Fruit fly (Drosophila melanogaster) ovary, adult (tissue): ENCODE results near the gene Ucp4A.

Experiments used
- CG17801 ChIP-seq: fragments of 200-800 bp; optimal IDR thresholded peaks from 2 replicates; lab custom pipeline; 2019; ENCODE audit warnings: missing biosample characterization, mild to moderate bottlenecking, missing genetic modification characterization, moderate library complexity; ENCODE audit not compliant: partially characterized antibody

Ucp4A gene

DNA sequence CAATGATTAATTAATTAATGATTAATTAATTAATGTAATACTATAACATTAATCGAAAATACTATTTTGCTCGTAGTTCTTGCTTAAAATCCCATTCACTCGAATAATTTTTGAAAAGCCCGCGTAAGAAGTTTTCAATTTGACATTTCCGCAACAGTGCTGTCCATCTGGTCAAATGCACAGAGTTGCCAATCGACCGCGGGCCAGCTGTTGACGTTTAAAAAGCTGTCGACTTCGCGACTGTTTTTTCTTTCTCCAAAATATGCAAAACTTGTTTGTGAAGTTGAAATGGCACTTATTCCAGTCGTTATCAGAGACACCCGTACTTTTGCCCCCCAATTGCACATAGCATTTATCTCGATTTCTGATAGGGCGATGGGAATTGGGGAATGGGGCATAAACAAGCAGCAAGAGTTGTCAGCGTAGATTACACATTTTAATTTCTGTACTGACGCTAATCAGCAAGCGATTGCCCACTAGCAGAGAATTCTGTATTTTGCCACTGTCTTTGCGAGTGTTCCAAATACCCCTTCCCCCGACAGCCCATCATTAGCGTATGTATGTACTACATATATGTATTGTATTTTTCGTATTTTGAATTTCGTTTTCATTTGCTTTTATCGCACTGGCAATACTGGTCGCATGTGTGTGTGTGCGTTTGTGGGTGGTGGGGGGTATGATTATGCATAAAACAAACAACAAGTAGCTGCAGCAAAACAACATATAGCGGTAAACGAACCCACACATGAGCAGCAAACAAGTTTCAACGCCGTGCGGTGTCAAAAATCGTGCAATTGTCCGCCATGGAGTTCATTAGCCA lies 11.9 kb downstream of the Ucp4A start, which contains the start of gene Srx:
Gene Srx (plus strand): TSS at position 517 of the 820 bp plus-strand sequence.
- peak; percentile 65 for TF ChIP-seq CG17801 (GFP tag; lab: Kevin White, UChicago)

DNA sequence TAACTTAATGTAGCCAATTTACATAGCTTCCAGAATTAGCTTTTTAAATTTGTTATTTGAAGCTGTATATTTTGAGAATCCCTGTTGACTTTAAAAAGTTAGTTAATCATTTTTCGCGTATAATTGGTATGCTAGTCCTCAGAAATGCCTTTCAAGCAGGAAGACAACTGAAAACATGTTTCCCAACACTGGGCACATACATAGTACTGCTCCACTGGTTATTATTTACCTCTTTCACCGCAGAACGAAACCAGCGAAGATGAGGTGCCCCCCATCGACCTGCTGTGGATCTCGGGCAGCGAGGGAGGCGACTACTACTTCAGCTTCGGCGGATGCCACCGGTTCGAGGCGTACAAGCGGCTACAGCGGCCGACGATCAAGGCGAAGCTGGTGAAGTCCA lies 13.1 kb downstream of the Ucp4A start:
- no peak for TF ChIP-seq CG17801 (GFP tag; lab: Kevin White, UChicago)

DNA sequence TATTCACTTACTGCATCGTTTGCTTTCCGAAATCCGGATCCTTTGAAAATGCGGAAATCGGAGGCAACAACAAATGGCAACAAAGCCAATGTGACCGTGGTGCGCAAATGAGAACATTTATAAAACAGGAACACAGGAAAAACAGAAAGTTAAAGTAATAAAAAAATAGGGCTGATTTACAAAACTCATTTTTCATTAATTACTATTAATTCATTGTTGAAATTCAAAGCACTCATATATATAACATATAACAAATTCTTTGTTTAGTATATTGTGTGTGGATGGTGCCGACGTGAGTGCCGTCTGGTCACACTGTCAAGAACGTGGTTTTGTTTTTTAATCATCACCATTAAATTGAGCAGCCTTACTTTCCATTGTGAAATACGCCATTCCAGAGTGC lies 16.0 kb downstream of the Ucp4A start, which contains the start of the genes Arp8 and CG6769:
Gene Arp8 (minus strand): TSS at position 90 of the 400 bp plus-strand sequence.
Gene CG6769 (plus strand): TSS at position 292 of the 400 bp plus-strand sequence.
- TF ChIP-seq CG17801 (GFP tag; lab: Kevin White, UChicago), result peak; percentile 54

DNA sequence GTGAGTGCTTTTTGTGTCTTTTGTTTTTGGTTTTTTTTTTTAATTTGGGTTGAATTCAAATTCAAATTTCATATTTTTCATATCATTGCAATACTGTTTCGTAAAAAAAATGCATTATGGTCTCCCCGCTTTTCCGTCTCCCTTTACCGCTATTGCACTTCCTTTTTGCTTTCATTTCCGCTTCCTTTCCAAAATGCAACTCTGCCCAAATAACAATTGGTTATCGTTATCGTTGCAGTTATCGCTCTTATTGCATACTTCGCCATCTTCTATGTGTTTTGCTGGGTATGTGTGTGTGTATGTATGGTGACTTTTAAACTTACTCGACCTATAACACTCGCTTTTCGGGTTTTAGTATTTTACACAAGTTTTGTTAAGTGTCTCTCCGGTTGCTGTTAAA lies 20.4 kb downstream of the Ucp4A start:
- no peak for TF ChIP-seq CG17801 (GFP tag; lab: Kevin White, UChicago)

DNA sequence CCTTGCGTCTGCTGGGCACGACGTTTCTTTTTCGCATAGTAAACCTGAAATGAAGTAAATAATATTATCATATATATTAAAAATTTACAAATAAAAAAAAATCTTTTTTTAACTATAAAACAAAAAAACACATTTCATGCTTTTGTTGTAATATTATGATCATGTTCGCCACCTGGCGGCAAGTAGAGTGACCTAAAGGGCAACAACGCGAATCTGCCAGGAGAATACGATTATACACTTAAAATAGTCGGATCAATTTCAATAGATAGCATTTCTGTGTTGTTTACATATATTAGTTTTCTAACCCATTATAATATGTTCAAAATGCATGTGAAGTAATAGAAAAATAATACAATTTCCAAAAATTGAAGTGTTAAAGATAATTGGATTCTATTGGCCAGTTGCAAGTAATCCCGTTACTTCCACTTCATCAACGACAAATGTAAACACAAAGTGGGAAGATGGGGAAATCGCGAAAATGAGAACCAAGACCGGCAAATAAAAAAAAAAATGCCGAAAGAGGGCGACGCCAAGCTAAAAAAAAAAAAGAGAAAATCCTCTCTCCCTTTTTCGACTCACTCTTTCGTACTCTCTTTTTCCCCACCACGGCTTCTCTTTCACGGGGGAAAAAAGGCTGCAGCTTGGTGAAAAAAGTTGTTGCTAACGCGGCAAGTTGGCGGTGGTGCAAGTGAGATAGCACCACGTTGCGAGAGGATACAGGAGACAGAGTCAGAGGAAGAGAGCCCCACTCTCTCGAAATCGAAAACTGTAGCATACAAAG lies 26.1 kb downstream of the Ucp4A start:
- TF ChIP-seq CG17801 (GFP tag; lab: Kevin White, UChicago), result no peak

DNA sequence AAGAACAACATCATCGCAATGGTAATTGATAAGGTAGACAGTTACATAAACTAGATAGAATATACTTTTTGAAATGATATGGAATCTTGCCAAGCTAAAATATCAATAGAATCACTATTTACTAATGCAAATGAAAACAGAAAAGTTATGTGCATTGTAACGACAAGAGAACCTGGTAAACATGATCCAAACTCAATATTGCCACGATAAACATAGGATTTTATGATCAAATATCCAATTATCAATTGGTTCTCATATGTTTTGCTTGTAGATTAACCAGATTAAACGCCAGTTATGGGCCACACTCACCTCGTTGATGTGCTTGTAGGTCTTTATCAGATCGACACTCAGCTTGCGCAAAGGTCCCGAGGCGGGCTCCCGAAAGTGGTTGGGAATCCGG lies 27.6 kb downstream of the Ucp4A start:
- no peak for TF ChIP-seq CG17801 (GFP tag; lab: Kevin White, UChicago)

DNA sequence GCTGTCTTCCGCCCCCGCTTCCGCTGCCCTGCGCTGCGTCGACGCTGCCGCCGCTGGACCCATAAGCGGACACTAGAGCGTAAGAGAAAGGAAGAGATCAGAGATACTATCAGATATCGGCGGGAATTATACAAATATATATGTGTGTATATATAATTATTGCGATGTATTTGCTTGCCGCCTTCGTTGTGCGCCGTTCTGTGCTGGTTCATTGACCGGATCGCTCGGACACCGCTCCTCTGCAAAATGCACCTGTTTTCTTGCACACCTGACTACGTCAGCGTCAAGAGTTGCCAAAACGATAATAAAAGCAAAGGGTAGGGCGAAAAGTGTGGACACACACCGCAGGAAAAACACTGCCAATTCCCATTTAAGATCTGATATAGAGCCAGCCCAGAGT lies 28.6 kb downstream of the Ucp4A start:
- no peak for TF ChIP-seq CG17801 (GFP tag; lab: Kevin White, UChicago)

DNA sequence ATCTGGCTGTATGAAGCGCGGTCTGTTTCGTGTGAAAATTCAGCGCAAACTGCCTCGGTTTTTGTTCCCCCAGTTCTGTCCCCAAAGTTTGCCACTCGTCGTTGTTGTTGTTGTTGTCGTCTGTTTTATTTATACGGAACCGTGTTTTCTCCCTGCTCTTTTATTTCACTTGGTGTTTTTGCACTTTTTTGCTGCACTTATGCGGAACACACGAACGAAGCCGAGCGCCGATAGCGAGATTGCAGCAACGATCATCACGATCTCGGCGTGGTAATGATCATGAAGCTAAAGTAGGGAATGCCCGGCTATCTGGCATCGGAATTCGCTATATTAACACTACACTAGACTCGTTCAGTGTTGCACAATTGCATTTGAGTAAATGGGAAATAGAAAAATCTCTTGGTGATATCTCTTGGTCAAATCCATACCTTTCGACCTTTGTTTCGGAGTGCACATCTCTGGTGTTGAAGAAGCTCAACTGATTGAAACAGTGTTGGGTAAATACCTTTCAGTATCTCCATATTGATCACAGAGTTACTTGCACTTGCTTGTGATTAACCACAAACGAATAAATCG lies 30.4 kb downstream of the Ucp4A start:
- TF ChIP-seq CG17801 (GFP tag; lab: Kevin White, UChicago), result no peak

DNA sequence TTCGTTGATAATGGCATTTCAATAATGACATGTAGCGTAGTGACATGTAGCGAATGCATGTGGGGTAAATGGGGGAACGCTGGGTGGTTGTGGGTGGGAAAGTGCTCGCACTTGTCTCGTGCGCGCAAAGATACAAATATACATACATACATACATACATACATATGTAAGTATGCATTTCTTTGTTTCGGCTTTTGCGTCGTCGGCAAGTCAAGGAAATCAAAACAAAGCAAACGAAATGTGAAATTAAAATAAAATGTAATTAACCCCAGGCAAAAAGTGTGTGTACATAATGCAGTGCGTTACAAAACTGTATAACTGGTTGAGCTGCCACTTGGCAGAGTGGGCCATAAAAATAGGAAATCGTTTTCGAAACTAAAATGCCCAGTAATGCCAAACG lies 30.9 kb downstream of the Ucp4A start:
- TF ChIP-seq CG17801 (GFP tag; lab: Kevin White, UChicago), result no peak

DNA sequence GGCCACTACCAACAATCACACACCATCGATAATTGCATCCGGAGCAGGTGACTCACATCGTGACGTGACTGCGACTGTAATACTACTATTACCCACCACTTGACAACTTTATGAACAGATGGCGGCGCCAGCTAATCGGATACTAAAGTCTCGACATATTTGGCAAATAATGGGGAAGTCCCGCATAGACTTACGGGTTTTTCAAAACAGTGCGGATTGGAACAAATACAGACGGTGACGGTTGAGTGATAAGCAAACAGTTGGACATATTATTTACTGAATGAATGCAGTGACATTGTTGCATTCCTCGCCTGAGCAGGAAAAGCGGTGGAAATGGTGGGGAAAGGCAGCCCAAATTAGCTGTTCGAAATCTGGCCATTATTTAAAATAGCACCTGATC lies 31.8 kb downstream of the Ucp4A start:
- no peak for TF ChIP-seq CG17801 (GFP tag; lab: Kevin White, UChicago)

DNA sequence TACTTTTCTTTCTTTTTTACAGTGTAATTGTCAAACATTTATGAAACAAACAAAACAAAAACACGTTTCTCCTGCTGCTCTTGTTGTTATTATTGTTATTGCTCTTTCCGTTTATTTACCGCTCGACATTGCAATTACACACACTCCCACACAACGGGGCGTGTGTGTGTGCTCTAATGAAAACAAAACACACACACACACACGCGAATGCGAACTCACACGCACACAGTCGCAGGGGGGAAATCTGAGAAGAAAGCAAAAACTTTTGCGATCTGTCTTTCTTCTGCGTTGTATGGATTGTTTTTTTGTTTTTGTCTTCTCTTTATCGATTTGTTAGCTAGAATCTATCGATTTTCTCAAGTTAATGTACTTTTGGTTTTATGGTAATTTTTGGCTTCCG lies 33.2 kb downstream of the Ucp4A start:
- TF ChIP-seq CG17801 (GFP tag; lab: Kevin White, UChicago), result no peak

DNA sequence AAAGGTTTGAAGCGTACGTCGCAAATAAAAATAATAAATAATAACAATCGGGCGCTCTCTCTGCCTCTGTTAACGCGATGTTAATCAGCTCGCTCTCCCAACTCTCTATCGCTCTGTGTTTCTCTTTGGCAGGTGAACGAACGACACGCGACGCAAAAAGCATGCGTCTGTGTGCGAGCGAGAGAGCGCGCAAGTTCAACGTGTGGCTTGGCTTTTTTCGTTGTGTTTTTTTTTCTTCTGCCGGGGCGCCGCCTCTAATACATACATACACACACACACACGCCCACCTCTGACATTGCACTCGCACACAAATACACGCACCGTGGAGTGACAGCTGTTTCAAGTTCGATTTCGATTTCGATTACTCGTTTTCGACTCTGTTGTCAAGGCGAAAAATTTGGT lies 33.9 kb downstream of the Ucp4A start:
- no peak for TF ChIP-seq CG17801 (GFP tag; lab: Kevin White, UChicago)

DNA sequence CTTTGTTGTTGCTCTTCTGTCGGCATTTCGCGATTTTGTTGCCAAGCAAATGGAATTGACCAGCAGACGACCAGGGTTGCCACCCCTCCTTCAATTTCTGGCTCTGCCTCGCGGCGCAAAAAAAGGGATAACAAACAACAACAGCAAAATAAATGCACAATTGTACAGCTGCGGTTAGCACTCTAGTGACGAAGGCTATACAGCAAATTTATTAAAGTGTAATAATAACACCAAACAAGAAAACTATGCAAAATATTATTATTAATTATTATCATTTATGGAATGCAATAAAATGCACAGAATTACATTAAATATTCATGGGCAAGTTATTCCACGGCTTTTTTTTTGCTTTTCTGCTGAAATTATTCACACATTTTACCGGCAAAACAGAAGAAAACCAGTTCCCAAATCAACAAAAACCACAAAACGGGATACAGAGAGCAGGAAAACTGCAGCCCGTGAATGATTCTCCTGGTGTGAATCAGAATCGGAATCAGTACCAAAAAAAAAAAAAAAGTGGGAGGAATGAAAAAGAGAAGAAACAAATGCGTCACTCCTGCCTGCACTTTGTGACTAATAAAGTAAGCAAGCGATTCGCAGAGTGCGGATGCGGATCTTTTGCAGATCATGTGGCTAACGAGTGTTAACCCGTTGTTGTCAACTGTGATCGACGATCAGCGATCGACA lies 34.6 kb downstream of the Ucp4A start:
- TF ChIP-seq CG17801 (GFP tag; lab: Kevin White, UChicago), result no peak

DNA sequence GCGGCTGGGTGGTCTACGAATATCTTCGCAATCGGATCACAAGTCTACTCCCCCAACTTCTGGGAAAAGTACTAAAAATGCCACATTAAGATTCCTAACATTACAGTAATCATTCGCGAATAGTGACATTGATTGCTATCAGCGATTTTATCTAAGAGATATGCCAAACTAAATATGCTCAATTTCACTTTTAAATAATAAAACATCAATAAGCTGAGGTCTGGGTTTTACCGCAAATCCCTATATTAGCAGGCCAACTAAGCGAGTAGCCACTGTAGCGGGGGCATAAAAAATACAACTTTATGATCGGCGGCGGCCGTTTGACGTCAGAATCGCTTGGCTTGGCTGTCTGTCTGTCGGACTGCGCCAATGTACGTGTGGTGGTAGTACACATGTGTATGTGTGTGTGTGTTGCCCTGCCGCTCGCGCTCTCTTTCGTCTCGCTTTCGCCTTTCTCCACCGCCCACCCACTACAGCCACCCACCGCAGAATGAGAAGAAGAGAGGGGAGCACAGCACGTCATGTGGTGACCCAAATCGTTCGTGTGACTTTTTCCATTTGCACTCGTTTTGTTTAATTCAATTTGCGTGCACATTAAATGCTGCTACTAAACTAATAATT lies 35.6 kb downstream of the Ucp4A start:
- peak; percentile 92 for TF ChIP-seq CG17801 (GFP tag; lab: Kevin White, UChicago)
